Fruit fly (Drosophila melanogaster): ENCODE results near the gene sens.

DNA sequence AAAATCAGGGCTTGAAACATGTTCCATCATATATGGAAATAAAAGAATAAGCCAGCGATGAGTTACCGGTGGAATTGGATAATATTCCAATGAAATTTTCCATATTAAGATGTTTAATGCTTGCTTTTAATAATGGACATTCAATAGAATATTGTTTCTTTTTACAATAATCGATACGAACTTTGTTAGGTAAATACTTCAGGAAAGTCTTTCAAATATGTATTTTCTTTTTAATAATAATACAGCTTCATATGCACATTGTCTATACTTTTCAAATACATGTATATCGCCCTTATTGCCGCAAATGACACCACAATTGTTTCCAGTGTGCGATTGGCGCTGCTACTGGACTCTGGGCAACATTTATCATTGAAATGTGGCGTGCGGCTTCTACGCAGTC, 5.9 kb upstream of the sens start:
- no peak for TF ChIP-seq CG12391 (tag; optimal IDR thresholded peaks at IDR 0.05)
- no peak for TF ChIP-seq CG10209 (GFP tag; optimal IDR thresholded peaks at IDR 0.05)
- no peak for TF ChIP-seq CG11696 (GFP tag; IDR thresholded peaks at IDR 0.05)
- no peak for TF ChIP-seq Blimp-1 (GFP tag; optimal IDR thresholded peaks at IDR 0.05)
- no peak for TF ChIP-seq Hr78 (GFP tag; optimal IDR thresholded peaks at IDR 0.05)
- TF ChIP-seq mam (GFP tag; optimal IDR thresholded peaks at IDR 0.05): no peak
- no peak for TF ChIP-seq disco-r (GFP tag; optimal IDR thresholded peaks at IDR 0.05)
- TF ChIP-seq CG33213 (GFP tag; optimal IDR thresholded peaks at IDR 0.05): no peak
- TF ChIP-seq Oaz (GFP tag; IDR thresholded peaks at IDR 0.05): no peak
- no peak for TF ChIP-seq trem (tag; optimal IDR thresholded peaks at IDR 0.05)
- TF ChIP-seq NC2α (GFP tag; optimal IDR thresholded peaks at IDR 0.05): no peak
- no peak for TF ChIP-seq dysf (GFP tag; IDR thresholded peaks at IDR 0.05)
